Fruit fly (Drosophila melanogaster) whole organism, embryonic: ENCODE data around the gene Mical.

Source experiments
- Abd-B ChIP-seq: fragments of 200-800 bp; sonication (Bioruptor generic); optimal IDR thresholded peaks from 2 replicates; lab custom pipeline; 2018; ENCODE audit warnings: missing biosample characterization, mild to moderate bottlenecking, missing genetic modification characterization, moderate library complexity
- B-H1 ChIP-seq: fragments of 200-800 bp; sonication (Bioruptor generic); IDR thresholded peaks from 3 replicates; pipeline ENCODE4 v1.3.6; 2022; ENCODE audit warnings: missing biosample characterization, missing genetic modification characterization
- B-H2 ChIP-seq: fragments of 200-800 bp; sonication (Bioruptor generic); optimal IDR thresholded peaks from 2 replicates; lab custom pipeline; 2018; ENCODE audit warnings: missing biosample characterization, mild to moderate bottlenecking, missing genetic modification characterization
- BtbVII ChIP-seq: fragments of 200-800 bp; sonication (Bioruptor generic); optimal IDR thresholded peaks from 3 replicates; lab custom pipeline; 2017; ENCODE audit warnings: missing biosample characterization, mild to moderate bottlenecking, missing genetic modification characterization
- CG10462 ChIP-seq: fragments of 200-800 bp; sonication (Bioruptor generic); optimal IDR thresholded peaks from 2 replicates; lab custom pipeline; 2016; ENCODE audit warnings: missing biosample characterization, missing genetic modification characterization
- CG12769 ChIP-seq: fragments of 200-800 bp; sonication (Bioruptor generic); optimal IDR thresholded peaks from 2 replicates; lab custom pipeline; 2019; ENCODE audit warnings: missing biosample characterization, mild to moderate bottlenecking, missing genetic modification characterization, moderate library complexity
- CG13894 ChIP-seq: fragments of 200-800 bp; sonication (Bioruptor generic); optimal IDR thresholded peaks from 3 replicates; lab custom pipeline; 2018; ENCODE audit warnings: missing biosample characterization, mild to moderate bottlenecking, missing genetic modification characterization, moderate library complexity
- CG1602 ChIP-seq: fragments of 200-800 bp; sonication (Bioruptor generic); optimal IDR thresholded peaks from 3 replicates; lab custom pipeline; 2016; ENCODE audit warnings: missing biosample characterization, missing genetic modification characterization
- CG16815 ChIP-seq: fragments of 200-800 bp; sonication (Bioruptor generic); optimal IDR thresholded peaks from 3 replicates; lab custom pipeline; 2017; ENCODE audit warnings: missing biosample characterization, mild to moderate bottlenecking, missing genetic modification characterization
- CG18011 ChIP-seq: fragments of 200-800 bp; sonication (Bioruptor generic); optimal IDR thresholded peaks from 2 replicates; lab custom pipeline; 2017; ENCODE audit warnings: missing biosample characterization, missing genetic modification characterization, mild to moderate bottlenecking, moderate library complexity, missing genotype
- CG18599 ChIP-seq: fragments of 200-800 bp; sonication (Bioruptor generic); optimal IDR thresholded peaks from 3 replicates; lab custom pipeline; 2017; ENCODE audit warnings: missing biosample characterization, missing genetic modification characterization, mild to moderate bottlenecking, moderate library complexity, missing genetic modification reagents
- CG30431 ChIP-seq: fragments of 200-800 bp; sonication (Bioruptor generic); optimal IDR thresholded peaks from 2 replicates; lab custom pipeline; 2017; ENCODE audit warnings: missing biosample characterization, missing genetic modification characterization
- CG34422 ChIP-seq: fragments of 200-800 bp; sonication (Bioruptor generic); IDR thresholded peaks from 3 replicates; pipeline ENCODE4 v1.3.6; 2022; ENCODE audit warnings: missing biosample characterization, missing genetic modification characterization
- CG4617 ChIP-seq: fragments of 200-800 bp; sonication (Bioruptor generic); optimal IDR thresholded peaks from 3 replicates; lab custom pipeline; 2016; ENCODE audit warnings: missing biosample characterization, missing genetic modification characterization, borderline replicate concordance
- CG6689 ChIP-seq: fragments of 200-800 bp; sonication (Bioruptor generic); IDR thresholded peaks from 2 replicates; pipeline ENCODE4 v1.3.6; 2022; ENCODE audit warnings: missing biosample characterization, missing genetic modification characterization
- CG7271 ChIP-seq: fragments of 200-800 bp; sonication (Bioruptor generic); optimal IDR thresholded peaks from 2 replicates; lab custom pipeline; 2018; ENCODE audit warnings: missing biosample characterization, mild to moderate bottlenecking, missing genetic modification characterization, moderate library complexity
- CG8924 ChIP-seq: fragments of 200-800 bp; optimal IDR thresholded peaks from 3 replicates; lab custom pipeline; 2019; ENCODE audit warnings: missing biosample characterization, mild to moderate bottlenecking, missing genetic modification characterization, moderate library complexity
- CG9817 ChIP-seq: fragments of 200-800 bp; sonication (Bioruptor generic); optimal IDR thresholded peaks from 2 replicates; lab custom pipeline; 2018; ENCODE audit warnings: missing biosample characterization, mild to moderate bottlenecking, missing genetic modification characterization, moderate library complexity
- CG9876 ChIP-seq: fragments of 200-800 bp; sonication (Bioruptor generic); optimal IDR thresholded peaks from 2 replicates; lab custom pipeline; 2016; ENCODE audit warnings: missing biosample characterization, missing genetic modification characterization
- CG9932 ChIP-seq: fragments of 200-800 bp; sonication (Bioruptor generic); IDR thresholded peaks from 2 replicates; pipeline ENCODE4 v1.3.6; 2022; ENCODE audit warnings: missing biosample characterization, missing genetic modification characterization
- Eip74EF ChIP-seq, 2 experiments: fragments of 200-800 bp in 1 of 2; fragments of >200 bp in 1 of 2; sonication (Bioruptor generic) in 1 of 2; optimal IDR thresholded peaks; 2 replicates each; lab custom pipeline; 2017 to 2019; ENCODE audit warnings: missing biosample characterization in 2 of 2, missing genetic modification characterization in 2 of 2, mild to moderate bottlenecking in 1 of 2, moderate library complexity in 1 of 2
- Gug ChIP-seq: fragments of 200-800 bp; sonication (Bioruptor generic); IDR thresholded peaks from 4 replicates; pipeline ENCODE4 v1.3.6; 2022; ENCODE audit warnings: missing biosample characterization, missing genetic modification characterization
- Hey ChIP-seq: fragments of 200-800 bp; sonication (Bioruptor generic); optimal IDR thresholded peaks from 3 replicates; lab custom pipeline; 2018; ENCODE audit warnings: missing biosample characterization, mild to moderate bottlenecking, missing genetic modification characterization
- Hr51 ChIP-seq, 2 experiments: fragments of 200-800 bp; sonication (Bioruptor generic); optimal IDR thresholded peaks; 2 replicates in 1 of 2; 3 replicates in 1 of 2; lab custom pipeline; 2016 to 2018; ENCODE audit warnings: missing biosample characterization in 2 of 2, missing genetic modification characterization in 2 of 2, mild to moderate bottlenecking in 1 of 2, moderate library complexity in 1 of 2
- MTF-1 ChIP-seq: fragments of 200-800 bp; sonication (Bioruptor generic); optimal IDR thresholded peaks from 2 replicates; lab custom pipeline; 2018; ENCODE audit warnings: missing biosample characterization, mild to moderate bottlenecking, missing genetic modification characterization, borderline replicate concordance
- Mad ChIP-seq: fragments of 200-800 bp; sonication (Bioruptor generic); optimal IDR thresholded peaks from 2 replicates; lab custom pipeline; 2016; ENCODE audit warnings: missing biosample characterization, missing genetic modification characterization
- NK7.1 ChIP-seq: fragments of 200-800 bp; sonication (Bioruptor generic); optimal IDR thresholded peaks from 3 replicates; lab custom pipeline; 2016; ENCODE audit warnings: missing biosample characterization, missing genetic modification characterization
- Nf-YB ChIP-seq: fragments of 200-800 bp; sonication (Bioruptor generic); optimal IDR thresholded peaks from 3 replicates; lab custom pipeline; 2019; ENCODE audit warnings: missing biosample characterization, mild to moderate bottlenecking, missing genetic modification characterization, moderate library complexity
- Poxn ChIP-seq: fragments of 200-800 bp; sonication (Bioruptor generic); IDR thresholded peaks from 2 replicates; pipeline ENCODE4 v1.3.6; 2022; ENCODE audit warnings: missing biosample characterization, missing genetic modification characterization
- Vsx1 ChIP-seq: fragments of 200-800 bp; sonication (Bioruptor generic); optimal IDR thresholded peaks from 2 replicates; lab custom pipeline; 2017; ENCODE audit warnings: missing biosample characterization, mild to moderate bottlenecking, missing genetic modification characterization, missing genetic modification reagents
- cad ChIP-seq: fragments of >200 bp; optimal IDR thresholded peaks from 2 replicates; lab custom pipeline; 2017; ENCODE audit warnings: missing biosample characterization, missing genetic modification characterization
- cg ChIP-seq: fragments of 200-800 bp; sonication (Bioruptor generic); optimal IDR thresholded peaks from 3 replicates; lab custom pipeline; 2019; ENCODE audit warnings: missing biosample characterization, mild to moderate bottlenecking, missing genetic modification characterization, moderate library complexity
- cwo ChIP-seq: fragments of 200-800 bp; sonication (Bioruptor generic); optimal IDR thresholded peaks from 3 replicates; lab custom pipeline; 2017; ENCODE audit warnings: missing biosample characterization, missing genetic modification characterization, mild to moderate bottlenecking, moderate library complexity, missing genetic modification reagents
- danr ChIP-seq: fragments of 200-800 bp; sonication (Bioruptor generic); IDR thresholded peaks from 2 replicates; pipeline ENCODE4 v1.3.6; 2022; ENCODE audit warnings: missing biosample characterization, missing genetic modification characterization
- esg ChIP-seq: fragments of 200-800 bp; sonication (Bioruptor generic); conservative IDR thresholded peaks from 2 replicates; pipeline ENCODE4 v1.3.6; 2022; ENCODE audit warnings: missing biosample characterization, missing genetic modification characterization
- exex ChIP-seq: fragments of 200-800 bp; sonication (Bioruptor generic); optimal IDR thresholded peaks from 4 replicates; lab custom pipeline; 2018; ENCODE audit warnings: missing biosample characterization, mild to moderate bottlenecking, missing genetic modification characterization, moderate library complexity
- ftz-f1 ChIP-seq: fragments of 200-800 bp; sonication (Bioruptor generic); optimal IDR thresholded peaks from 2 replicates; lab custom pipeline; 2016; ENCODE audit warnings: missing biosample characterization, missing genetic modification characterization
- gem ChIP-seq: fragments of 200-800 bp; sonication (Bioruptor generic); optimal IDR thresholded peaks from 2 replicates; lab custom pipeline; 2019; ENCODE audit warnings: missing biosample characterization, mild to moderate bottlenecking, missing genetic modification characterization, moderate library complexity
- ind ChIP-seq: fragments of 200-800 bp; sonication (Bioruptor generic); optimal IDR thresholded peaks from 3 replicates; lab custom pipeline; 2016; ENCODE audit warnings: missing biosample characterization, missing genetic modification characterization
- klu ChIP-seq: fragments of 200-800 bp; sonication (Bioruptor generic); IDR thresholded peaks from 2 replicates; pipeline ENCODE4 v1.3.6; 2022; ENCODE audit warnings: missing biosample characterization, missing genetic modification characterization
- mam ChIP-seq: fragments of 200-800 bp; sonication (Bioruptor generic); optimal IDR thresholded peaks from 3 replicates; lab custom pipeline; 2016; ENCODE audit warnings: missing biosample characterization, missing genetic modification characterization
- scrt ChIP-seq: fragments of 200-800 bp; sonication (Bioruptor generic); optimal IDR thresholded peaks from 2 replicates; lab custom pipeline; 2018; ENCODE audit warnings: missing biosample characterization, mild to moderate bottlenecking, missing genetic modification characterization, moderate library complexity
- sd ChIP-seq: fragments of 200-800 bp; sonication (Bioruptor generic); optimal IDR thresholded peaks from 3 replicates; lab custom pipeline; 2018; ENCODE audit warnings: missing biosample characterization, mild to moderate bottlenecking, missing genetic modification characterization, moderate library complexity
- sens-2 ChIP-seq: fragments of 200-800 bp; sonication (Bioruptor generic); IDR thresholded peaks from 2 replicates; pipeline ENCODE4 v1.3.6; 2022; ENCODE audit warnings: missing biosample characterization, missing genetic modification characterization
- seq ChIP-seq: fragments of 200-800 bp; sonication (Bioruptor generic); IDR thresholded peaks from 2 replicates; pipeline ENCODE4 v1.3.6; 2022; ENCODE audit warnings: missing biosample characterization, missing genetic modification characterization
- sr ChIP-seq: fragments of 200-800 bp; sonication (Bioruptor generic); IDR thresholded peaks from 3 replicates; pipeline ENCODE4 v1.3.6; 2022; ENCODE audit warnings: missing biosample characterization, missing genetic modification characterization
- tio ChIP-seq: fragments of 200-800 bp; sonication (Bioruptor generic); optimal IDR thresholded peaks from 2 replicates; lab custom pipeline; 2017; ENCODE audit warnings: missing biosample characterization, missing genetic modification characterization, inconsistent platforms
- trem ChIP-seq: fragments of 200-800 bp; optimal IDR thresholded peaks from 3 replicates; lab custom pipeline; 2019; ENCODE audit warnings: missing biosample characterization, mild to moderate bottlenecking, missing genetic modification characterization, moderate library complexity
- trh ChIP-seq: fragments of 200-800 bp; sonication (Bioruptor generic); optimal IDR thresholded peaks from 2 replicates; lab custom pipeline; 2016; ENCODE audit warnings: missing biosample characterization, missing genetic modification characterization
- yki ChIP-seq: fragments of >200 bp; optimal IDR thresholded peaks from 3 replicates; lab custom pipeline; 2018
- zf30C ChIP-seq: fragments of 200-800 bp; sonication (Bioruptor generic); optimal IDR thresholded peaks from 3 replicates; lab custom pipeline; 2018; ENCODE audit warnings: missing biosample characterization, mild to moderate bottlenecking, missing genetic modification characterization

The Mical gene

DNA sequence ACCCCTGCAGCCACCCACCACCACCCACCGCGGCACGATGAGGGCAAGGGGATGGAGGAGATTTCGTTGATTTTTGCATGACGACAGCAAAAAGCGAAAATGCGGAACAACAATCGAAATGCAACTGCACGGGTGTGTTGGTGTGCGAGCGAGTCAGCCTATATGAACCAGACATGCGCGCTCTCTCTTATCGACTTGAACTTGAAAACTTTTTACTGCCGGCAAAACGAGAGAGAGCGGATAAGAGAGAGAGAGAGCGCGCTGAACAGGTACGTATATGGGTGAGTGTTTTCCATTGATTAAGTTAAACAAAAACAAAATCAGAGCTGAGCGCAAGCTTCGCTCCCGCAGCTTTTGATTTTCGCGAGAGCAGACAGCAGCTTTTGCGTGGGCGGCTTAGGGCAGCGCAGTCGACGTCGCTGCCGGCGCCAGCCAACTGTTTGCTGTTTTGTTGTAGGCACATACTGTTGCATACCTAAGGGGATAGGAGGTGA is 46.5 kb upstream of the Mical start (continued):
- TF ChIP-seq B-H2 (no peak), CG16815 (GFP tag; lab: Kevin White, UChicago) (no peak), danr (GFP tag; lab: Robert Waterston, UW) (no peak), CG30431 (GFP tag; lab: Kevin White, UChicago) (no peak), sd (tag; lab: Kevin White, UChicago) (peak; percentile 74), mam (GFP tag; lab: Kevin White, UChicago) (no peak), CG13894 (tag; lab: Kevin White, UChicago) (no peak), B-H1 (GFP tag; lab: Robert Waterston, UW) (no peak), CG18599 (GFP tag; lab: Kevin White, UChicago) (no peak), CG6689 (GFP tag; lab: Robert Waterston, UW) (no peak), CG9932 (GFP tag; lab: Robert Waterston, UW) (no peak), MTF-1 (no peak), seq (GFP tag; lab: Robert Waterston, UW) (0 out of 2 replicates have a peak, but pooled peaks have one; percentile 17), Hey (no peak), Gug (GFP tag; lab: Robert Waterston, UW) (no peak), CG7271 (tag; lab: Kevin White, UChicago) (no peak), Vsx1 (GFP tag; lab: Kevin White, UChicago) (no peak), trh (GFP tag; lab: Kevin White, UChicago) (no peak), BtbVII (GFP tag; lab: Kevin White, UChicago) (no peak), Hr51 (GFP tag; optimal IDR thresholded peaks at IDR 0.05; lab: Kevin White, UChicago) (peak in 1 of 2 experiments; percentile 40), yki (peak; percentile 32), NK7.1 (no peak), CG10462 (GFP tag; lab: Kevin White, UChicago) (no peak), ind (GFP tag; lab: Kevin White, UChicago) (no peak), CG8924 (tag; lab: Kevin White, UChicago) (no peak), Eip74EF (GFP tag; optimal IDR thresholded peaks at IDR 0.05; lab: Kevin White, UChicago) (peak in 1 of 2 experiments; percentile 63), sens-2 (no peak), Abd-B (GFP tag; lab: Kevin White, UChicago) (no peak), scrt (GFP tag; lab: Kevin White, UChicago) (peak; percentile 70), esg (GFP tag; lab: Robert Waterston, UW) (no peak), CG12769 (tag; lab: Kevin White, UChicago) (peak; percentile 17), tio (no peak), Nf-YB (GFP tag; lab: Kevin White, UChicago) (no peak), CG1602 (GFP tag; lab: Kevin White, UChicago) (no peak), cwo (GFP tag; lab: Kevin White, UChicago) (no peak), CG9817 (tag; lab: Kevin White, UChicago) (no peak), klu (peak; percentile 66), exex (tag; lab: Kevin White, UChicago) (no peak), sr (GFP tag; lab: Robert Waterston, UW) (peak; percentile 99), ftz-f1 (peak; percentile 96), gem (tag; lab: Kevin White, UChicago) (no peak), zf30C (GFP tag; lab: Kevin White, UChicago) (no peak), cg (peak; percentile 78), CG9876 (GFP tag; lab: Kevin White, UChicago) (no peak), Poxn (GFP tag; lab: Robert Waterston, UW) (no peak), CG18011 (no peak), CG34422 (GFP tag; lab: Robert Waterston, UW) (peak; percentile 20; the same call in 1 of the 3 replicates), Mad (no peak), cad (GFP tag; lab: Kevin White, UChicago) (no peak), trem (tag; lab: Kevin White, UChicago) (no peak), CG4617 (GFP tag; lab: Kevin White, UChicago) (no peak)
